Fruit fly (Drosophila melanogaster) whole organism, adult: Measurements from ENCODE around the gene CG33490.

Experiments
- CG11617 ChIP-seq: fragments of 200-800 bp; sonication (Bioruptor generic); optimal IDR thresholded peaks from 2 replicates; lab custom pipeline; 2017; ENCODE audit warnings: mild to moderate bottlenecking, missing biosample characterization, missing genetic modification reagents, missing genetic modification characterization
- CG12768 ChIP-seq: fragments of 200-800 bp; sonication (Bioruptor generic); optimal IDR thresholded peaks from 2 replicates; lab custom pipeline; 2017; ENCODE audit warnings: missing biosample characterization, missing genetic modification characterization, mild to moderate bottlenecking, moderate library complexity, missing genetic modification reagents
- CG14711 ChIP-seq: fragments of 200-800 bp; sonication (Bioruptor generic); optimal IDR thresholded peaks from 2 replicates; lab custom pipeline; 2018; ENCODE audit warnings: missing biosample characterization, mild to moderate bottlenecking, missing genetic modification characterization, moderate library complexity
- CG1620 ChIP-seq: fragments of 200-800 bp; sonication (Bioruptor generic); optimal IDR thresholded peaks from 2 replicates; lab custom pipeline; 2016; ENCODE audit warnings: missing biosample characterization, missing genetic modification characterization
- CG5204 ChIP-seq: fragments of 200-800 bp; sonication (Bioruptor generic); optimal IDR thresholded peaks from 2 replicates; lab custom pipeline; 2016; ENCODE audit warnings: missing biosample characterization, missing genetic modification characterization
- CG7101 ChIP-seq: fragments of 200-800 bp; sonication (Bioruptor generic); optimal IDR thresholded peaks from 2 replicates; lab custom pipeline; 2018; ENCODE audit warnings: missing biosample characterization, mild to moderate bottlenecking, missing genetic modification characterization, moderate library complexity
- Crg-1 ChIP-seq: fragments of 200-800 bp; sonication (Bioruptor generic); optimal IDR thresholded peaks from 2 replicates; lab custom pipeline; 2016; ENCODE audit warnings: missing biosample characterization, missing genetic modification characterization
- Hr96 ChIP-seq: fragments of 200-800 bp; sonication (Bioruptor generic); optimal IDR thresholded peaks from 2 replicates; lab custom pipeline; 2016; ENCODE audit warnings: missing biosample characterization, missing genetic modification characterization
- bab1 ChIP-seq: fragments of 200-800 bp; sonication (Bioruptor generic); optimal IDR thresholded peaks from 3 replicates; lab custom pipeline; 2019; ENCODE audit warnings: missing biosample characterization, mild to moderate bottlenecking, missing genetic modification characterization, moderate library complexity
- cic ChIP-seq: fragments of 200-800 bp; sonication (Bioruptor generic); optimal IDR thresholded peaks from 2 replicates; lab custom pipeline; 2017; ENCODE audit warnings: missing biosample characterization, mild to moderate bottlenecking, missing genetic modification characterization, moderate library complexity
- cnc ChIP-seq, 2 experiments: fragments of >200 bp; optimal IDR thresholded peaks; 2 replicates each; lab custom pipeline; 2017
- ovo ChIP-seq: fragments of 200-800 bp; sonication (Bioruptor generic); optimal IDR thresholded peaks from 2 replicates; lab custom pipeline; 2016; ENCODE audit warnings: missing biosample characterization, missing genetic modification characterization
- pad ChIP-seq: fragments of 200-800 bp; sonication (Bioruptor generic); optimal IDR thresholded peaks from 3 replicates; lab custom pipeline; 2017; ENCODE audit warnings: missing biosample characterization, missing genetic modification characterization, mild to moderate bottlenecking, moderate library complexity, missing genetic modification reagents
- tj ChIP-seq: fragments of 200-800 bp; sonication (Bioruptor generic); optimal IDR thresholded peaks from 3 replicates; lab custom pipeline; 2017; ENCODE audit warnings: missing biosample characterization, mild to moderate bottlenecking, missing genetic modification characterization, moderate library complexity

DNA sequence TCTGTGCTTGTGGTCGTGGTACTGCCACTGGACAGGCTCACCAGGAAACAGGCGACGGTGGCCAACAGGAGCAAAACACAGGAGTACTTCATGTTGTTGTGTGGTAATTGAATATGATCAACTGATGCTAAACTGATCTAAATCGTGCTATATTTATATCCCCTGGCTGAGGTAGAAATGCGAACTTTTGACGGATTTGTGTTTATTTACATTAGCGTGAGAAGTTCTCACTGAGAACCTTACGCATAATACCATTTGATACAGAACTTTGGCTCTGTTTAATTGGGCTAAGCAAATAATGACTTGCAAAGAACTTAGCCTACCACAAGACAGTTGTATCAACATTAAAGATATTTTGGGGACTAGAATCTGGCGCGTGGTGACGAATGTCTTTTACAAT is 16.7 kb upstream of the CG33490 start, which contains the start of gene CG33268:
- no peak for TF ChIP-seq tj (GFP tag; lab: Kevin White, UChicago)
- no peak for TF ChIP-seq CG5204 (GFP tag; lab: Kevin White, UChicago)
- no peak for TF ChIP-seq CG14711 (tag; lab: Kevin White, UChicago)
- no peak for TF ChIP-seq pad
- TF ChIP-seq bab1 = no peak
- TF ChIP-seq cic (GFP tag; lab: Kevin White, UChicago) = no peak
- TF ChIP-seq CG7101 (tag; lab: Kevin White, UChicago) = no peak
- no peak for TF ChIP-seq CG12768 (GFP tag; lab: Kevin White, UChicago)
- TF ChIP-seq ovo (GFP tag; lab: Kevin White, UChicago) = no peak
- TF ChIP-seq CG1620 (GFP tag; lab: Kevin White, UChicago) = no peak
- no peak for TF ChIP-seq Crg-1
- TF ChIP-seq cnc (optimal IDR thresholded peaks at IDR 0.05; lab: Kevin White, UChicago) = no peak
- TF ChIP-seq CG11617 (GFP tag; lab: Kevin White, UChicago) = no peak
- no peak for TF ChIP-seq Hr96 (GFP tag; lab: Kevin White, UChicago)
